Fruit fly (Drosophila melanogaster): ENCODE data around the gene Hsc70-3.

Gene Hsc70-3

dm6 chrX:11806867-11807747, at the start of gene Hsc70-3 (continued):
- TF ChIP-seq disco-r (GFP tag; optimal IDR thresholded peaks at IDR 0.05) (no peak), pho (GFP tag; optimal IDR thresholded peaks at IDR 0.05) (no peak), CG14667 (GFP tag; IDR thresholded peaks at IDR 0.05) (no peak), croc (GFP tag; conservative IDR thresholded peaks at IDR 0.05) (no peak), Sox100B (GFP tag; optimal IDR thresholded peaks at IDR 0.05) (peak; percentile 16), HLH4C (GFP tag; IDR thresholded peaks at IDR 0.05; ENCODE audit: partially characterized antibody) (peak; percentile 67), stc (GFP tag; IDR thresholded peaks at IDR 0.05) (peak; percentile 11; the same call in 1 of the 2 replicates), CG34422 (GFP tag; IDR thresholded peaks at IDR 0.05) (no peak), Asciz (GFP tag; optimal IDR thresholded peaks at IDR 0.05) (peak; percentile 83), CG17361 (GFP tag; IDR thresholded peaks at IDR 0.05) (peak; percentile 61), CG13424 (tag; optimal IDR thresholded peaks at IDR 0.05) (peak; percentile 47), Fer3 (tag; optimal IDR thresholded peaks at IDR 0.05) (peak; percentile 3), CG3163 (GFP tag; optimal IDR thresholded peaks at IDR 0.05) (no peak), CG7357 (GFP tag; IDR thresholded peaks at IDR 0.05) (no peak), Spps (tag; optimal IDR thresholded peaks at IDR 0.05) (peak; percentile 5), CG1832 (GFP tag; optimal IDR thresholded peaks at IDR 0.05) (no peak), so (GFP tag; IDR thresholded peaks at IDR 0.05) (peak; percentile 26; the same call in 1 of the 3 replicates), CG15601 (tag; optimal IDR thresholded peaks at IDR 0.05) (peak; percentile 73), CG5180 (GFP tag; optimal IDR thresholded peaks at IDR 0.05) (peak; percentile 26), Ptx1 (GFP tag; IDR thresholded peaks at IDR 0.05) (0 out of 2 replicates have a peak, but pooled peaks have one; percentile 8), CG3726 (GFP tag; IDR thresholded peaks at IDR 0.05) (no peak), otp (GFP tag; IDR thresholded peaks at IDR 0.05) (peak; percentile 73; the same call in 1 of the 3 replicates), run (tag; optimal IDR thresholded peaks at IDR 0.05) (no peak), cwo (GFP tag; optimal IDR thresholded peaks at IDR 0.05) (no peak), klu (GFP tag; IDR thresholded peaks at IDR 0.05) (no peak), dmrt11E (tag; optimal IDR thresholded peaks at IDR 0.05) (no peak), CG5953 (GFP tag; IDR thresholded peaks at IDR 0.05) (peak; percentile 59; the same call in 1 of the 2 replicates), CG10274 (GFP tag; optimal IDR thresholded peaks at IDR 0.05) (no peak), sc (optimal IDR thresholded peaks at IDR 0.05) (no peak), sc (GFP tag; optimal IDR thresholded peaks at IDR 0.05) (peak; percentile 41), CG1529 (GFP tag; optimal IDR thresholded peaks at IDR 0.05) (peak; percentile 61), H2.0 (GFP tag; IDR thresholded peaks at IDR 0.05) (no peak), usp (GFP tag; optimal IDR thresholded peaks at IDR 0.05) (no peak), CG9817 (tag; optimal IDR thresholded peaks at IDR 0.05) (no peak), ERR (GFP tag; optimal IDR thresholded peaks at IDR 0.05) (no peak), CG6689 (GFP tag; IDR thresholded peaks at IDR 0.05) (no peak), Antp (GFP tag; optimal IDR thresholded peaks at IDR 0.05) (no peak), pita (GFP tag; optimal IDR thresholded peaks at IDR 0.05) (no peak), hkb (optimal IDR thresholded peaks at IDR 0.05) (no peak), hkb (GFP tag; IDR thresholded peaks at IDR 0.05) (peak; percentile 73; the same call in 1 of the 2 replicates), dmrt99B (tag; optimal IDR thresholded peaks at IDR 0.05) (peak; percentile 16), CG16863 (GFP tag; optimal IDR thresholded peaks at IDR 0.05) (peak; percentile 11), CG4360 (GFP tag; IDR thresholded peaks at IDR 0.05) (no peak), HmgD (GFP tag; optimal IDR thresholded peaks at IDR 0.05) (no peak), CG8924 (tag; optimal IDR thresholded peaks at IDR 0.05) (peak; percentile 55), Dbx (GFP tag; IDR thresholded peaks at IDR 0.05) (no peak; the same call in 2 of the 3 replicates), Dad (GFP tag; optimal IDR thresholded peaks at IDR 0.05) (no peak), Dref (GFP tag; IDR thresholded peaks at IDR 0.05) (peak; percentile 63), CG16813 (GFP tag; IDR thresholded peaks at IDR 0.05; ENCODE audit: partially characterized antibody) (peak; percentile 73), CG5245 (GFP tag; optimal IDR thresholded peaks at IDR 0.05) (no peak)
